Worm (Caenorhabditis elegans): ENCODE results near the gene T10C6.16.
"Not testable (repeated sequence)": the region's sequence is repeated elsewhere in the genome, so short reads cannot be mapped to it uniquely, and the experiment has no call there.

DNA sequence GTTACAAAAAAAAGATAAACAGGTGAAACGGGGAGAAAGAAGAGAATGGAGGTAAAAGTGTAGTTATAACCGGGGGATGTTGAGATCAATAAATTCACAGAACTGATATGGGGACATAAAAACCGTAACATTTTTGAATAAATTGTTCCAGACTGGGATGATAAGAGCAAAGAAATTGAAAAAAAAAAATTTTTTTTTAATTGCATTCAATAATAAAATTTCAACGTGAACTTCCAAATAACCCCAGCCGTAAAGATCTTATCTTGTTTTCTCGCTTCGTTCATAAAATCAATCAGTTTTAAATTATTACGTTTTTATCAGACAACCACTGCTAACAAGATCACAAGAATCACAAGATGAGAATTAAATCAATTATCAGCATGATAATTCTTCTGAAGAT, 41.0 kb downstream of the T10C6.16 start, which contains the start of gene C06C6.7:
- TF ChIP-seq flt-1 (GFP tag; IDR thresholded peaks at IDR 0.05); ztf-23 (GFP tag; IDR thresholded peaks at IDR 0.05); T22C8.4 (GFP tag; IDR thresholded peaks at IDR 0.05); med-1 (GFP tag; optimal IDR thresholded peaks at IDR 0.05; ENCODE audit: insufficient read depth): not testable (repeated sequence)
